Fruit fly (Drosophila melanogaster) whole organism, embryonic: ENCODE data around the gene CG17646.
A peak's percentile ranks its signal among the peaks of the same experiment; 100 is the strongest.

Source experiments
- Blimp-1 ChIP-seq: fragments of 200-800 bp; sonication (Bioruptor generic); optimal IDR thresholded peaks from 3 replicates; lab custom pipeline; 2018; ENCODE audit warnings: missing biosample characterization, missing genetic modification characterization, mild to moderate bottlenecking, moderate library complexity, missing genetic modification reagents
- Bteb2 ChIP-seq: fragments of 200-800 bp; sonication (Bioruptor generic); optimal IDR thresholded peaks from 2 replicates; lab custom pipeline; 2016; ENCODE audit warnings: missing biosample characterization, missing genetic modification characterization
- CG1024 ChIP-seq: fragments of 200-800 bp; sonication (Bioruptor generic); IDR thresholded peaks from 2 replicates; pipeline ENCODE4 v1.3.6; 2022; ENCODE audit warnings: missing biosample characterization, missing genetic modification characterization
- CG10565 ChIP-seq: fragments of 200-800 bp; sonication (Bioruptor generic); optimal IDR thresholded peaks from 3 replicates; lab custom pipeline; 2016; ENCODE audit warnings: missing biosample characterization, mild to moderate bottlenecking, missing genetic modification characterization
- CG11504 ChIP-seq: fragments of 200-800 bp; sonication (Bioruptor generic); optimal IDR thresholded peaks from 3 replicates; lab custom pipeline; 2019; ENCODE audit warnings: missing biosample characterization, mild to moderate bottlenecking, missing genetic modification characterization, moderate library complexity
- CG11560 ChIP-seq: fragments of 200-800 bp; sonication (Bioruptor generic); IDR thresholded peaks from 3 replicates; pipeline ENCODE4 v1.3.6; 2022; ENCODE audit warnings: missing biosample characterization, missing genetic modification characterization
- CG12391 ChIP-seq: fragments of 200-800 bp; sonication (Bioruptor generic); optimal IDR thresholded peaks from 3 replicates; lab custom pipeline; 2018; ENCODE audit warnings: missing biosample characterization, mild to moderate bottlenecking, missing genetic modification characterization, moderate library complexity
- CG18619 ChIP-seq: fragments of 200-800 bp; sonication (Bioruptor generic); optimal IDR thresholded peaks from 3 replicates; lab custom pipeline; 2017; ENCODE audit warnings: missing biosample characterization, mild to moderate bottlenecking, missing genetic modification characterization
- CG2120 ChIP-seq: fragments of 200-800 bp; sonication (Bioruptor generic); optimal IDR thresholded peaks from 3 replicates; lab custom pipeline; 2016; ENCODE audit warnings: missing biosample characterization, missing genetic modification characterization
- CG2678 ChIP-seq: fragments of 200-800 bp; sonication (Bioruptor generic); optimal IDR thresholded peaks from 3 replicates; lab custom pipeline; 2019; ENCODE audit warnings: missing biosample characterization, mild to moderate bottlenecking, missing genetic modification characterization, moderate library complexity
- CG34376 ChIP-seq: fragments of 200-800 bp; sonication (Bioruptor generic); optimal IDR thresholded peaks from 2 replicates; lab custom pipeline; 2018; ENCODE audit warnings: missing biosample characterization, mild to moderate bottlenecking, missing genetic modification characterization
- CG3847 ChIP-seq: fragments of 200-800 bp; sonication (Bioruptor generic); IDR thresholded peaks from 2 replicates; pipeline ENCODE4 v1.3.6; 2022; ENCODE audit warnings: missing biosample characterization, missing genetic modification characterization
- CG8765 ChIP-seq: fragments of 200-800 bp; sonication (Bioruptor generic); IDR thresholded peaks from 2 replicates; pipeline ENCODE4 v1.3.6; 2022; ENCODE audit warnings: missing biosample characterization, missing genetic modification characterization
- CG9932 ChIP-seq: fragments of 200-800 bp; sonication (Bioruptor generic); IDR thresholded peaks from 2 replicates; pipeline ENCODE4 v1.3.6; 2022; ENCODE audit warnings: missing biosample characterization, missing genetic modification characterization
- CoRest ChIP-seq: fragments of 200-800 bp; sonication (Bioruptor generic); optimal IDR thresholded peaks from 3 replicates; lab custom pipeline; 2018; ENCODE audit warnings: missing biosample characterization, mild to moderate bottlenecking, missing genetic modification characterization, moderate library complexity
- D19B ChIP-seq: fragments of 200-800 bp; sonication (Bioruptor generic); optimal IDR thresholded peaks from 2 replicates; lab custom pipeline; 2017; ENCODE audit warnings: missing biosample characterization, mild to moderate bottlenecking, missing genetic modification characterization
- Dfd ChIP-seq, 2 experiments: fragments of >200 bp; optimal IDR thresholded peaks; 2 replicates each; lab custom pipeline; 2017; ENCODE audit warnings: missing biosample characterization in 2 of 2, missing genetic modification characterization in 2 of 2
- Elba2 ChIP-seq: fragments of 200-800 bp; sonication (Bioruptor generic); optimal IDR thresholded peaks from 3 replicates; lab custom pipeline; 2016; ENCODE audit warnings: missing biosample characterization, missing genetic modification characterization
- Ets65A ChIP-seq: fragments of 200-800 bp; sonication (Bioruptor generic); peaks from one replicate; lab custom pipeline; 2016; ENCODE audit warnings: missing biosample characterization, missing genetic modification characterization
- Fer3 ChIP-seq: fragments of 200-800 bp; sonication (Bioruptor generic); optimal IDR thresholded peaks from 2 replicates; lab custom pipeline; 2018; ENCODE audit warnings: missing biosample characterization, mild to moderate bottlenecking, missing genetic modification characterization, moderate library complexity
- GATAe ChIP-seq: fragments of 200-800 bp; sonication (Bioruptor generic); conservative IDR thresholded peaks from 2 replicates; pipeline ENCODE4 v1.3.6; 2022; ENCODE audit warnings: missing biosample characterization, missing genetic modification characterization
- HLH3B ChIP-seq: fragments of 200-800 bp; sonication (Bioruptor generic); IDR thresholded peaks from 2 replicates; pipeline ENCODE4 v1.3.6; 2022; ENCODE audit warnings: missing biosample characterization, missing genetic modification characterization
- Med ChIP-seq: fragments of 200-800 bp; sonication (Bioruptor generic); peaks from one replicate; lab custom pipeline; 2016; ENCODE audit warnings: missing biosample characterization, missing genetic modification characterization, mild to moderate bottlenecking, inconsistent platforms, moderate library complexity
- Myb ChIP-seq: fragments of 200-800 bp; sonication (Bioruptor generic); optimal IDR thresholded peaks from 2 replicates; lab custom pipeline; 2016; ENCODE audit warnings: missing biosample characterization, missing genetic modification characterization
- NfI ChIP-seq: fragments of 200-800 bp; sonication (Bioruptor generic); optimal IDR thresholded peaks from 3 replicates; lab custom pipeline; 2018; ENCODE audit warnings: missing biosample characterization, mild to moderate bottlenecking, missing genetic modification characterization, moderate library complexity
- Oaz ChIP-seq: fragments of 200-800 bp; sonication (Bioruptor generic); IDR thresholded peaks from 2 replicates; pipeline ENCODE4 v1.3.6; 2022; ENCODE audit warnings: missing biosample characterization, missing genetic modification characterization
- Sox100B ChIP-seq: fragments of 200-800 bp; sonication (Bioruptor generic); optimal IDR thresholded peaks from 3 replicates; lab custom pipeline; 2018; ENCODE audit warnings: missing biosample characterization, mild to moderate bottlenecking, missing genetic modification characterization
- bigmax ChIP-seq: fragments of 200-800 bp; sonication (Bioruptor generic); optimal IDR thresholded peaks from 2 replicates; lab custom pipeline; 2018; ENCODE audit warnings: missing biosample characterization, mild to moderate bottlenecking, missing genetic modification characterization
- cad ChIP-seq: fragments of >200 bp; optimal IDR thresholded peaks from 2 replicates; lab custom pipeline; 2017; ENCODE audit warnings: missing biosample characterization, missing genetic modification characterization
- chinmo ChIP-seq: fragments of 200-800 bp; sonication (Bioruptor generic); IDR thresholded peaks from 4 replicates; pipeline ENCODE4 v1.3.6; 2022; ENCODE audit warnings: missing biosample characterization, missing genetic modification characterization; ENCODE audit not compliant: partially characterized antibody
- disco-r ChIP-seq: fragments of 200-800 bp; sonication (Bioruptor generic); optimal IDR thresholded peaks from 2 replicates; lab custom pipeline; 2016; ENCODE audit warnings: missing biosample characterization, missing genetic modification characterization
- dysf ChIP-seq: fragments of 200-800 bp; sonication (Bioruptor generic); IDR thresholded peaks from 3 replicates; pipeline ENCODE4 v1.3.6; 2022; ENCODE audit warnings: missing biosample characterization, missing genetic modification characterization
- exex ChIP-seq: fragments of 200-800 bp; sonication (Bioruptor generic); optimal IDR thresholded peaks from 4 replicates; lab custom pipeline; 2018; ENCODE audit warnings: missing biosample characterization, mild to moderate bottlenecking, missing genetic modification characterization, moderate library complexity
- eyg ChIP-seq: fragments of 200-800 bp; sonication (Bioruptor generic); optimal IDR thresholded peaks from 3 replicates; lab custom pipeline; 2016; ENCODE audit warnings: missing biosample characterization, missing genetic modification characterization
- fd96Cb ChIP-seq: fragments of 200-800 bp; sonication (Bioruptor generic); optimal IDR thresholded peaks from 2 replicates; lab custom pipeline; 2018; ENCODE audit warnings: missing biosample characterization, mild to moderate bottlenecking, missing genetic modification characterization, moderate library complexity
- gem ChIP-seq: fragments of 200-800 bp; sonication (Bioruptor generic); optimal IDR thresholded peaks from 2 replicates; lab custom pipeline; 2019; ENCODE audit warnings: missing biosample characterization, mild to moderate bottlenecking, missing genetic modification characterization, moderate library complexity
- grau ChIP-seq: fragments of 200-800 bp; optimal IDR thresholded peaks from 3 replicates; lab custom pipeline; 2019; ENCODE audit warnings: missing biosample characterization, mild to moderate bottlenecking, missing genetic modification characterization, moderate library complexity
- hth ChIP-seq: fragments of >200 bp; optimal IDR thresholded peaks from 2 replicates; lab custom pipeline; 2017; ENCODE audit warnings: inconsistent platforms
- mam ChIP-seq: fragments of 200-800 bp; sonication (Bioruptor generic); optimal IDR thresholded peaks from 3 replicates; lab custom pipeline; 2016; ENCODE audit warnings: missing biosample characterization, missing genetic modification characterization
- mirr ChIP-seq: fragments of 200-800 bp; sonication (Bioruptor generic); optimal IDR thresholded peaks from 3 replicates; lab custom pipeline; 2018; ENCODE audit warnings: missing biosample characterization, mild to moderate bottlenecking, missing genetic modification characterization
- onecut ChIP-seq: fragments of 200-800 bp; sonication (Bioruptor generic); IDR thresholded peaks from 2 replicates; pipeline ENCODE4 v1.3.6; 2022; ENCODE audit warnings: missing biosample characterization, missing genetic modification characterization
- otp ChIP-seq: fragments of 200-800 bp; sonication (Bioruptor generic); IDR thresholded peaks from 3 replicates; pipeline ENCODE4, ENCODE4 v1.3.6; 2022; ENCODE audit warnings: missing biosample characterization, missing genetic modification characterization
- peb ChIP-seq: fragments of 200-800 bp; sonication (Bioruptor generic); IDR thresholded peaks from 2 replicates; pipeline ENCODE4 v1.3.6; 2022; ENCODE audit warnings: missing biosample characterization, missing genetic modification characterization
- row ChIP-seq: fragments of 200-800 bp; sonication (Bioruptor generic); IDR thresholded peaks from 3 replicates; pipeline ENCODE4 v1.3.6; 2022; ENCODE audit warnings: missing biosample characterization, missing genetic modification characterization
- seq ChIP-seq: fragments of 200-800 bp; sonication (Bioruptor generic); IDR thresholded peaks from 2 replicates; pipeline ENCODE4 v1.3.6; 2022; ENCODE audit warnings: missing biosample characterization, missing genetic modification characterization
- sug ChIP-seq: fragments of 200-800 bp; optimal IDR thresholded peaks from 2 replicates; lab custom pipeline; 2019; ENCODE audit warnings: missing biosample characterization, mild to moderate bottlenecking, missing genetic modification characterization, moderate library complexity

CG17646 gene

DNA sequence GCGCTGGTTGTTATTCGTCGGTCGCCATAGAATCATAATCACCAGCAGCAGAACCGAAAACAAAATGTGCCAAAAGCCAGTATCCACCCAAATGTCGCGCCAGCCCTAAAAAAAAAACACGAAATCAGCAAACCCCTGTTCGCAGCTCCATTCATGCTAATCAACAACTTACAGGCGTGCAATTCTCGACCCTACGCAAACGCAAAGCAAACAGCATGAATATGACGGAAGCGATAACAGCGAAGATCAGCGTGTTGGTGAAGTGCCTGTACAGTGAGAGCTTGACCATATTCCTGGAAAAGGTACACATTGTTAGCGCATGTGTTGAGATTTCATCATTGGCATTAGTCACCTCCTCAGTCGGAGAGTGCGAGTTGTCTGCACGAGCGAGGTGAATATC, 24.2 kb upstream of the CG17646 start:
- no peak for TF ChIP-seq CG12391
- TF ChIP-seq onecut (GFP tag; lab: Robert Waterston, UW) = no peak
- no peak for TF ChIP-seq Sox100B (GFP tag; lab: Kevin White, UChicago)
- TF ChIP-seq CG2678 (tag; lab: Kevin White, UChicago) = no peak
- no peak for TF ChIP-seq Oaz (GFP tag; lab: Robert Waterston, UW)
- no peak for TF ChIP-seq hth (lab: Kevin White, UChicago)
- TF ChIP-seq CG34376 (GFP tag; lab: Kevin White, UChicago) = no peak
- TF ChIP-seq CG11560 (tag; lab: Robert Waterston, UW) = no peak
- no peak for TF ChIP-seq CG1024
- TF ChIP-seq bigmax (GFP tag; lab: Kevin White, UChicago) = no peak

DNA sequence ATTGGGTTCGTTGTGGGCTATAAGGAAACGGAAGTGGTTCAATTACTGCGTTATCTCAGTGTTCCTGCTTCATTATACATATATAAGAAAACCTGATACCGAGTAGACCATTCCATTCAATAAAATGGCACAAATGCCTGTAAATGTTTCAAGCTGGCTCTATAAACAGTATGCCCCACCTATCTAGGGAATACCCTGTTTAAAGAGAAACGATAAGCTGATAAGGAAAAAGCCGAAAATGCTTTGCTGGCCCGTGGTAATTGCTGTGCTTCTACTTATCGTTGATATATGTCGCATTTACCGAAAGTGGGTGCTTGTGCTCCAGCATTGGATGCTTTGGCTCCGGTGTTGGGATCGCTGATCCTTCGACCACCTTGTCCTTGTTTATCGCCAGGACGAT, 23.0 kb upstream of the CG17646 start:
- TF ChIP-seq exex (tag; lab: Kevin White, UChicago) (peak; percentile 78), Ets65A (GFP tag; lab: Kevin White, UChicago) (peak; percentile 18), CG3847 (GFP tag; lab: Robert Waterston, UW) (no peak), row (GFP tag; lab: Robert Waterston, UW) (peak; percentile 48; the same call in 2 of the 3 replicates), cad (GFP tag; lab: Kevin White, UChicago) (no peak), sug (peak; percentile 12), Blimp-1 (no peak), mirr (GFP tag; lab: Kevin White, UChicago) (peak; percentile 4), Med (peak; percentile 70), eyg (GFP tag; lab: Kevin White, UChicago) (no peak), peb (GFP tag; lab: Robert Waterston, UW) (no peak), dysf (GFP tag; lab: Robert Waterston, UW) (no peak), CoRest (tag; lab: Kevin White, UChicago) (no peak), Elba2 (GFP tag; lab: Kevin White, UChicago) (no peak), Bteb2 (GFP tag; lab: Kevin White, UChicago) (no peak), HLH3B (GFP tag; lab: Robert Waterston, UW) (no peak), chinmo (GFP tag; lab: Robert Waterston, UW) (peak; percentile 69; the same call in 1 of the 4 replicates), CG18619 (GFP tag; lab: Kevin White, UChicago) (no peak), Fer3 (tag; lab: Kevin White, UChicago) (peak; percentile 13), Dfd (GFP tag; optimal IDR thresholded peaks at IDR 0.05; lab: Kevin White, UChicago) (no peak), CG2120 (GFP tag; lab: Kevin White, UChicago) (peak; percentile 22), CG9932 (0 out of 2 replicates have a peak, but pooled peaks have one; percentile 13), NfI (no peak), GATAe (GFP tag; lab: Robert Waterston, UW) (0 out of 2 replicates have a peak, but pooled peaks have one; percentile 32), CG11504 (tag; lab: Kevin White, UChicago) (no peak), disco-r (GFP tag; lab: Kevin White, UChicago) (no peak), CG8765 (GFP tag; lab: Robert Waterston, UW) (no peak), CG10565 (GFP tag; lab: Kevin White, UChicago) (no peak), mam (GFP tag; lab: Kevin White, UChicago) (no peak), otp (GFP tag; lab: Robert Waterston, UW) (no peak), D19B (GFP tag; lab: Kevin White, UChicago) (peak; percentile 4), fd96Cb (tag; lab: Kevin White, UChicago) (no peak), seq (no peak), CG34376 (GFP tag; lab: Kevin White, UChicago) (peak; percentile 13), grau (tag; lab: Kevin White, UChicago) (no peak), Myb (GFP tag; lab: Kevin White, UChicago) (no peak), gem (tag; lab: Kevin White, UChicago) (no peak)
